Fruit fly (Drosophila melanogaster): ENCODE results near the gene CG2617.

- TF ChIP-seq CG8478 (optimal IDR thresholded peaks at IDR 0.05): no peak
- TF ChIP-seq CTCF (optimal IDR thresholded peaks at IDR 0.05): no peak
These were observed 7.5 kb upstream of the CG2617 start for dm6 chr2L:20674718-20675117.

Data from S2 (cell line).